Worm (Caenorhabditis elegans) whole organism, L3 larva: ENCODE data around the gene nhr-238.

ENCODE experiments used
- ZK546.5 ChIP-seq: sonication (generic microtip); optimal IDR thresholded peaks from 2 replicates; lab custom pipeline; 2017; ENCODE audit warnings: missing biosample characterization, missing genetic modification characterization
- nhr-11 ChIP-seq: fragments of 150-350 bp; optimal IDR thresholded peaks from 2 replicates; lab custom pipeline; 2014; ENCODE audit warnings: missing biosample characterization, missing genetic modification characterization
- unc-39 ChIP-seq: sonication (generic microtip); optimal IDR thresholded peaks from 4 replicates; lab custom pipeline; 2017; ENCODE audit warnings: missing biosample characterization, missing genetic modification characterization
- unc-62 ChIP-seq: fragments of 150-350 bp; sonication (generic microtip); optimal IDR thresholded peaks from 4 replicates; lab custom pipeline; 2014; ENCODE audit warnings: missing biosample characterization, missing genetic modification reagents, missing genetic modification characterization

DNA sequence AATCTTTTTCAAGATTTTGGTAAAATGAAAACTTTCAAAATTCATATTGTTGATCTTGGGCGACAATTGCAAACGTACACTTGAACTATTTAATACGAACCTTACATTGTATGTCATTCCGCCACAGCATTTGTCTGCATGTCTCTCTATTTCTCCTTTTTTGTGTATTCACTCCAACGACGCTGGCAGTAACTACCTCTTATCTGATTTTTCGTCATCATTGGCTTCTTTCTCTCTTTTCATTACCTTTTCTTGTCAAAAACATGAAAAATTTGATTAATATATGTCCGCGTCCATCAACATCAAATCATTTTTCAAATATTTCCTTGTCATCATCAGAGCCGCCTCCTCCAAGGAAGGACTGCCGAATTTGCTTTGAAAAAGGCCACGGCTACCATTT, 19.1 kb downstream of the nhr-238 start, which contains the start of gene nhr-177:
- TF ChIP-seq nhr-11 (tag; lab: Kevin White, UChicago), result no peak
- TF ChIP-seq unc-62, result no peak
- no peak for TF ChIP-seq unc-39 (tag; lab: Kevin White, UChicago)
- no peak for TF ChIP-seq ZK546.5 (tag; lab: Kevin White, UChicago)
